Worm (Caenorhabditis elegans) whole organism, mixed stage, embryonic: ENCODE measurements around the gene K03B4.4.

Source experiments
- bed-3 ChIP-seq: fragments of 200-800 bp; sonication (Bioruptor generic); optimal IDR thresholded peaks from 3 replicates; lab custom pipeline; 2018; ENCODE audit warnings: mild to moderate bottlenecking, missing genetic modification characterization, moderate library complexity, missing compliant biosample characterization
- blmp-1 ChIP-seq: fragments of 150-350 bp; optimal IDR thresholded peaks from 2 replicates; lab custom pipeline; 2014; ENCODE audit warnings: missing biosample characterization, missing genetic modification characterization
- ceh-39 ChIP-seq: fragments of 150-350 bp; optimal IDR thresholded peaks from 2 replicates; lab custom pipeline; 2014; ENCODE audit warnings: missing biosample characterization, missing genetic modification characterization
- cnd-1 ChIP-seq: fragments of 200-800 bp; sonication (Bioruptor generic); optimal IDR thresholded peaks from 2 replicates; lab custom pipeline; 2018; ENCODE audit warnings: mild to moderate bottlenecking, missing genetic modification characterization, missing compliant biosample characterization
- drap-1 ChIP-seq: fragments of 200-800 bp; sonication (Bioruptor generic); optimal IDR thresholded peaks from 3 replicates; lab custom pipeline; 2018; ENCODE audit warnings: mild to moderate bottlenecking, missing genetic modification characterization, missing compliant biosample characterization
- elt-1 ChIP-seq: sonication (generic microtip); optimal IDR thresholded peaks from 2 replicates; lab custom pipeline; 2017; ENCODE audit warnings: missing genetic modification characterization, mild to moderate bottlenecking, missing compliant biosample characterization, antibody characterized with exemption, moderate library complexity, borderline replicate concordance; ENCODE audit not compliant: insufficient read depth
- lin-13 ChIP-seq: fragments of 150-350 bp; optimal IDR thresholded peaks from 2 replicates; lab custom pipeline; 2014; ENCODE audit warnings: missing biosample characterization, missing genetic modification characterization
- lsy-2 ChIP-seq: fragments of 150-350 bp; optimal IDR thresholded peaks from 2 replicates; lab custom pipeline; 2014; ENCODE audit warnings: missing biosample characterization, missing genetic modification characterization
- mab-5 ChIP-seq: fragments of 150-350 bp; optimal IDR thresholded peaks from 2 replicates; lab custom pipeline; 2014; ENCODE audit warnings: missing biosample characterization, missing genetic modification characterization
- nhr-2 ChIP-seq: fragments of 150-350 bp; optimal IDR thresholded peaks from 2 replicates; lab custom pipeline; 2014; ENCODE audit warnings: missing biosample characterization, missing genetic modification characterization
- nhr-237 ChIP-seq: fragments of 150-350 bp; optimal IDR thresholded peaks from 2 replicates; lab custom pipeline; 2014; ENCODE audit warnings: missing biosample characterization, missing genetic modification characterization
- nhr-76 ChIP-seq: sonication (generic microtip); optimal IDR thresholded peaks from 2 replicates; lab custom pipeline; 2017; ENCODE audit warnings: missing biosample characterization, missing genetic modification characterization
- pha-4 ChIP-seq: fragments of 150-350 bp; optimal IDR thresholded peaks from 2 replicates; lab custom pipeline; 2018; ENCODE audit warnings: missing biosample characterization, missing genetic modification reagents, missing genetic modification characterization
- sptf-1 ChIP-seq: sonication (generic microtip); optimal IDR thresholded peaks from 2 replicates; lab custom pipeline; 2017; ENCODE audit warnings: mild to moderate bottlenecking, missing genetic modification characterization, moderate library complexity, missing compliant biosample characterization

- TF ChIP-seq lsy-2 (tag; lab: Kevin White, UChicago) (no peak), sptf-1 (no peak), mab-5 (no peak), nhr-237 (tag; lab: Kevin White, UChicago) (no peak), drap-1 (no peak), nhr-2 (tag; lab: Kevin White, UChicago) (no peak), bed-3 (GFP tag; lab: Kevin White, UChicago) (no peak), cnd-1 (tag; lab: Kevin White, UChicago) (no peak), blmp-1 (tag; lab: Kevin White, UChicago) (no peak), nhr-76 (tag; lab: Kevin White, UChicago) (no peak), elt-1 (no peak), lin-13 (tag; lab: Kevin White, UChicago) (no peak), ceh-39 (no peak), pha-4 (tag; lab: Kevin White, UChicago) (no peak)
Observed at ce11 chrV:4640501-4641150, 41.1 kb upstream of the K03B4.4 start.
